Worm (Caenorhabditis elegans) whole organism, midembryonic: ENCODE results near the gene gcp-2.2.

Source experiments
- cog-1 ChIP-seq: sonication (generic microtip); optimal IDR thresholded peaks from 2 replicates; lab custom pipeline; 2016; ENCODE audit warnings: missing genetic modification characterization, missing compliant biosample characterization
- flt-1 ChIP-seq: fragments of 200-800 bp; sonication (Bioruptor generic); IDR thresholded peaks from 2 replicates; pipeline ENCODE4 v1.3.6; 2022; ENCODE audit warnings: missing genetic modification characterization, missing compliant biosample characterization
- klf-2 ChIP-seq: fragments of 200-800 bp; sonication (Bioruptor generic); conservative IDR thresholded peaks from 2 replicates; pipeline ENCODE4 v1.3.6; 2022; ENCODE audit warnings: missing genetic modification reagents, missing genetic modification characterization, missing compliant biosample characterization
- med-1 ChIP-seq: sonication (generic microtip); optimal IDR thresholded peaks from 2 replicates; lab custom pipeline; 2017; ENCODE audit warnings: missing genetic modification characterization, mild to moderate bottlenecking, missing compliant biosample characterization, antibody characterized with exemption, missing genetic modification reagents; ENCODE audit not compliant: insufficient read depth
- ref-1 ChIP-seq: fragments of 200-800 bp; sonication (Bioruptor generic); conservative IDR thresholded peaks from 2 replicates; pipeline ENCODE4 v1.3.6; 2022; ENCODE audit warnings: missing genetic modification reagents, missing genetic modification characterization, missing compliant biosample characterization
- tab-1 ChIP-seq: fragments of 200-800 bp; sonication (Bioruptor generic); IDR thresholded peaks from 2 replicates; pipeline ENCODE4 v1.3.6; 2022; ENCODE audit warnings: missing genetic modification characterization, missing compliant biosample characterization
- ztf-23 ChIP-seq: fragments of 200-800 bp; sonication (Bioruptor generic); IDR thresholded peaks from 2 replicates; pipeline ENCODE4 v1.3.6; 2022; ENCODE audit warnings: missing genetic modification reagents, missing genetic modification characterization, missing compliant biosample characterization
- ztf-29 ChIP-seq: fragments of 200-800 bp; sonication (Bioruptor generic); IDR thresholded peaks from 2 replicates; pipeline ENCODE4 v1.3.6; 2022; ENCODE audit warnings: missing genetic modification reagents, missing genetic modification characterization, missing compliant biosample characterization

- no peak for TF ChIP-seq tab-1 (GFP tag; lab: Robert Waterston, UW)
- no peak for TF ChIP-seq ref-1 (GFP tag; lab: Robert Waterston, UW)
- no peak for TF ChIP-seq ztf-29
- TF ChIP-seq flt-1 (GFP tag; lab: Robert Waterston, UW) = 0 out of 2 replicates have a peak, but pooled peaks have one; percentile 32
- TF ChIP-seq klf-2 (GFP tag; lab: Robert Waterston, UW) = no peak
- no peak for TF ChIP-seq cog-1 (tag; lab: Kevin White, UChicago)
- TF ChIP-seq med-1 (GFP tag; lab: Kevin White, UChicago) = no peak
- no peak for TF ChIP-seq ztf-23 (GFP tag; lab: Robert Waterston, UW)
Observed at ce11 chrX:11576429-11577088, 39.0 kb downstream of the gcp-2.2 start.
